Worm (Caenorhabditis elegans) whole organism, L4 larva: ENCODE data around the gene pnc-2.

ENCODE experiments used
- ceh-82 ChIP-seq: sonication (generic microtip); optimal IDR thresholded peaks from 2 replicates; lab custom pipeline; 2017; ENCODE audit warnings: missing biosample characterization, missing genetic modification characterization
- hlh-30 ChIP-seq: sonication (generic microtip); optimal IDR thresholded peaks from 2 replicates; lab custom pipeline; 2017; ENCODE audit warnings: antibody characterized with exemption, mild to moderate bottlenecking, missing genetic modification characterization, missing compliant biosample characterization; ENCODE audit not compliant: insufficient read depth
- jun-1 ChIP-seq: fragments of 150-350 bp; optimal IDR thresholded peaks from 2 replicates; lab custom pipeline; 2014; ENCODE audit warnings: missing biosample characterization, missing genetic modification reagents, missing genetic modification characterization
- madf-5 ChIP-seq, 2 experiments: fragments of 200-800 bp; sonication (Bioruptor generic); IDR thresholded peaks; 2 replicates each; pipeline ENCODE4 v1.3.6; 2022; ENCODE audit warnings: missing compliant biosample characterization in 2 of 2, missing genetic modification characterization in 2 of 2
- mep-1 ChIP-seq: fragments of 150-350 bp; sonication (generic microtip); optimal IDR thresholded peaks from 3 replicates; lab custom pipeline; 2014; ENCODE audit warnings: missing biosample characterization, missing genetic modification characterization
- nhr-237 ChIP-seq: sonication (generic microtip); optimal IDR thresholded peaks from 2 replicates; lab custom pipeline; 2017; ENCODE audit warnings: missing biosample characterization, missing genetic modification characterization
- nhr-28 ChIP-seq: fragments of 150-350 bp; optimal IDR thresholded peaks from 2 replicates; lab custom pipeline; 2014; ENCODE audit warnings: missing biosample characterization, missing genetic modification characterization
- nhr-42 ChIP-seq: fragments of 200-800 bp; sonication (Bioruptor generic); IDR thresholded peaks from 2 replicates; pipeline ENCODE4 v1.3.6; 2022; ENCODE audit warnings: missing genetic modification characterization, missing compliant biosample characterization
- nhr-6 ChIP-seq: fragments of 150-350 bp; optimal IDR thresholded peaks from 2 replicates; lab custom pipeline; 2014; ENCODE audit warnings: missing biosample characterization, missing genetic modification characterization
- pqm-1 ChIP-seq: sonication (generic microtip); optimal IDR thresholded peaks from 2 replicates; lab custom pipeline; 2017; ENCODE audit warnings: missing biosample characterization, missing genetic modification characterization
- skn-1 ChIP-seq: fragments of 150-350 bp; optimal IDR thresholded peaks from 2 replicates; lab custom pipeline; 2014; ENCODE audit warnings: missing biosample characterization, missing genetic modification characterization
- snpc-4 ChIP-seq: fragments of 150-350 bp; optimal IDR thresholded peaks from 2 replicates; lab custom pipeline; 2014; ENCODE audit warnings: missing biosample characterization, missing genetic modification characterization
- tra-1 ChIP-seq: fragments of 200-800 bp; sonication (Bioruptor generic); IDR thresholded peaks from 2 replicates; pipeline ENCODE4 v1.3.6; 2022; ENCODE audit warnings: missing genetic modification reagents, missing genetic modification characterization, missing compliant biosample characterization
- unc-62 ChIP-seq, 3 experiments: fragments of 150-350 bp in 1 of 3; sonication (generic microtip); optimal IDR thresholded peaks in 2 of 3; peaks in 1 of 3; 1 replicate in 1 of 3; 2 replicates in 2 of 3; lab custom pipeline; 2014 to 2017; ENCODE audit warnings: missing biosample characterization in 3 of 3, missing genetic modification characterization in 3 of 3, missing genetic modification reagents in 3 of 3, missing genotype in 1 of 3

ce11 chrIV:14950468-14950867, 41.0 kb upstream of the pnc-2 start, which contains the start of gene Y41E3.22:
- TF ChIP-seq nhr-237: no peak
- no peak for TF ChIP-seq jun-1
- TF ChIP-seq snpc-4: no peak
- TF ChIP-seq madf-5 (GFP tag; IDR thresholded peaks at IDR 0.05; lab: Robert Waterston, UW): no peak
- no peak for TF ChIP-seq nhr-6 (tag; lab: Kevin White, UChicago)
- TF ChIP-seq tra-1: no peak
- TF ChIP-seq unc-62 (GFP tag; optimal IDR thresholded peaks at IDR 0.05 in 1 of 2; lab: Kevin White, UChicago): peak in 1 of 2 experiments; percentile 90
- no peak for TF ChIP-seq unc-62 (tag; optimal IDR thresholded peaks at IDR 0.05; lab: Kevin White, UChicago)
- no peak for TF ChIP-seq pqm-1 (tag; lab: Kevin White, UChicago)
- TF ChIP-seq skn-1 (tag; lab: Kevin White, UChicago): no peak
- TF ChIP-seq hlh-30 (tag; lab: Kevin White, UChicago): no peak
- TF ChIP-seq ceh-82: no peak
- no peak for TF ChIP-seq nhr-42 (GFP tag; lab: Robert Waterston, UW)
- TF ChIP-seq nhr-28 (tag; lab: Kevin White, UChicago): no peak
- TF ChIP-seq mep-1: no peak
